Fruit fly (Drosophila melanogaster) whole organism, adult: ENCODE data around the gene Rab30.

Source experiments
- CG11617 ChIP-seq: fragments of 200-800 bp; sonication (Bioruptor generic); optimal IDR thresholded peaks from 2 replicates; lab custom pipeline; 2017; ENCODE audit warnings: mild to moderate bottlenecking, missing biosample characterization, missing genetic modification reagents, missing genetic modification characterization
- CG12768 ChIP-seq: fragments of 200-800 bp; sonication (Bioruptor generic); optimal IDR thresholded peaks from 2 replicates; lab custom pipeline; 2017; ENCODE audit warnings: missing biosample characterization, missing genetic modification characterization, mild to moderate bottlenecking, moderate library complexity, missing genetic modification reagents
- CG14711 ChIP-seq: fragments of 200-800 bp; sonication (Bioruptor generic); optimal IDR thresholded peaks from 2 replicates; lab custom pipeline; 2018; ENCODE audit warnings: missing biosample characterization, mild to moderate bottlenecking, missing genetic modification characterization, moderate library complexity
- CG1620 ChIP-seq: fragments of 200-800 bp; sonication (Bioruptor generic); optimal IDR thresholded peaks from 2 replicates; lab custom pipeline; 2016; ENCODE audit warnings: missing biosample characterization, missing genetic modification characterization
- CG33017 ChIP-seq: fragments of 200-800 bp; sonication (Bioruptor generic); optimal IDR thresholded peaks from 2 replicates; lab custom pipeline; 2018; ENCODE audit warnings: missing biosample characterization, mild to moderate bottlenecking, missing genetic modification characterization, moderate library complexity
- CG5204 ChIP-seq: fragments of 200-800 bp; sonication (Bioruptor generic); optimal IDR thresholded peaks from 2 replicates; lab custom pipeline; 2016; ENCODE audit warnings: missing biosample characterization, missing genetic modification characterization
- CG7045 ChIP-seq: fragments of 200-800 bp; sonication (Bioruptor generic); optimal IDR thresholded peaks from 2 replicates; lab custom pipeline; 2017; ENCODE audit warnings: missing biosample characterization, mild to moderate bottlenecking, missing genetic modification characterization
- CG7101 ChIP-seq: fragments of 200-800 bp; sonication (Bioruptor generic); optimal IDR thresholded peaks from 2 replicates; lab custom pipeline; 2018; ENCODE audit warnings: missing biosample characterization, mild to moderate bottlenecking, missing genetic modification characterization, moderate library complexity
- Clk ChIP-seq: fragments of 200-800 bp; sonication (Bioruptor generic); optimal IDR thresholded peaks from 2 replicates; lab custom pipeline; 2017; ENCODE audit warnings: missing biosample characterization, missing genetic modification characterization
- Crg-1 ChIP-seq: fragments of 200-800 bp; sonication (Bioruptor generic); optimal IDR thresholded peaks from 2 replicates; lab custom pipeline; 2016; ENCODE audit warnings: missing biosample characterization, missing genetic modification characterization
- Hr96 ChIP-seq: fragments of 200-800 bp; sonication (Bioruptor generic); optimal IDR thresholded peaks from 2 replicates; lab custom pipeline; 2016; ENCODE audit warnings: missing biosample characterization, missing genetic modification characterization
- Mnt ChIP-seq: fragments of 200-800 bp; sonication (Bioruptor generic); optimal IDR thresholded peaks from 2 replicates; lab custom pipeline; 2016; ENCODE audit warnings: missing biosample characterization, mild to moderate bottlenecking, missing genetic modification characterization
- bab1 ChIP-seq: fragments of 200-800 bp; sonication (Bioruptor generic); optimal IDR thresholded peaks from 3 replicates; lab custom pipeline; 2019; ENCODE audit warnings: missing biosample characterization, mild to moderate bottlenecking, missing genetic modification characterization, moderate library complexity
- cic ChIP-seq: fragments of 200-800 bp; sonication (Bioruptor generic); optimal IDR thresholded peaks from 2 replicates; lab custom pipeline; 2017; ENCODE audit warnings: missing biosample characterization, mild to moderate bottlenecking, missing genetic modification characterization, moderate library complexity
- cnc ChIP-seq, 2 experiments: fragments of >200 bp; optimal IDR thresholded peaks; 2 replicates each; lab custom pipeline; 2017
- kay ChIP-seq: fragments of 200-800 bp; sonication (Bioruptor generic); peaks from one replicate; lab custom pipeline; 2016; ENCODE audit warnings: missing biosample characterization, missing genetic modification characterization, borderline replicate concordance
- ovo ChIP-seq: fragments of 200-800 bp; sonication (Bioruptor generic); optimal IDR thresholded peaks from 2 replicates; lab custom pipeline; 2016; ENCODE audit warnings: missing biosample characterization, missing genetic modification characterization
- pad ChIP-seq: fragments of 200-800 bp; sonication (Bioruptor generic); optimal IDR thresholded peaks from 3 replicates; lab custom pipeline; 2017; ENCODE audit warnings: missing biosample characterization, missing genetic modification characterization, mild to moderate bottlenecking, moderate library complexity, missing genetic modification reagents
- tj ChIP-seq: fragments of 200-800 bp; sonication (Bioruptor generic); optimal IDR thresholded peaks from 3 replicates; lab custom pipeline; 2017; ENCODE audit warnings: missing biosample characterization, mild to moderate bottlenecking, missing genetic modification characterization, moderate library complexity
- toe ChIP-seq: fragments of 200-800 bp; sonication (Bioruptor generic); optimal IDR thresholded peaks from 2 replicates; lab custom pipeline; 2016; ENCODE audit warnings: missing biosample characterization, missing genetic modification characterization

The Rab30 gene

DNA sequence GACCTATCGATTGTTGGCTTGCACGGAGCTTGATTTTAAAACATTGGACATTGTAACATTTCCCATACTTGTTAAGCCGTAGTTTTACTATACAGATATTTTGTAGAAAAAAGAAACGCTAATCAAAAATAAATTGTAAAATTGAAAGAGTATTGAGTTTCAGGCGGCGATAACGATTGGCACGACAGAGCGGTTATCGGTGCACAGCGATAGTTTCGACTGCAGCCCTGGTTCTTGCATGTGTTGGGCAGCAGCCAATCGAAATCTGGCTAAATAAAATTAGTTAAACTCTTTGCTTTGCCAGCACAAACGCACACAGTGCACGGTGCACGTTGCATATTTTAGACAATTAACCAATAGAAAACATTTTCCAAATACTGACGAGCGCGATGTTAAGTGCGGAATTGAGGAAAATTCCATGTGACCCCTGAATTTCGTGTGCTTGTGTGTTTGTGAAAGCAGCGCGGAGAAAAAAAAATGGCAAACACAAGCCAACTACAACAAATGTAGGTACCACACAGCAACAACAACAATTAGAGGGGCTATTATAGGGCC is 5.4 kb upstream of the Rab30 start, which contains the start of gene milt:
milt (plus strand) TSS at position 51 of the 555 bp plus-strand sequence.
- peak; percentile 48 for TF ChIP-seq cic (GFP tag; lab: Kevin White, UChicago)
- TF ChIP-seq tj (GFP tag; lab: Kevin White, UChicago) = peak; percentile 45
- peak; percentile 10 for TF ChIP-seq pad
- TF ChIP-seq Crg-1 (GFP tag; lab: Kevin White, UChicago) = no peak
- TF ChIP-seq bab1 = no peak
- no peak for TF ChIP-seq Clk
- TF ChIP-seq CG7045 = no peak
- no peak for TF ChIP-seq CG5204
- peak; percentile 8 for TF ChIP-seq CG12768 (GFP tag; lab: Kevin White, UChicago)
- TF ChIP-seq ovo (GFP tag; lab: Kevin White, UChicago) = no peak
- no peak for TF ChIP-seq toe (GFP tag; lab: Kevin White, UChicago)
- TF ChIP-seq CG7101 = peak; percentile 16
- TF ChIP-seq Mnt (GFP tag; lab: Kevin White, UChicago) = peak; percentile 94
- no peak for TF ChIP-seq CG33017 (tag; lab: Kevin White, UChicago)
- no peak for TF ChIP-seq CG14711 (tag; lab: Kevin White, UChicago)
- no peak for TF ChIP-seq CG1620 (GFP tag; lab: Kevin White, UChicago)
- TF ChIP-seq CG11617 (GFP tag; lab: Kevin White, UChicago) = peak; percentile 29
- peak; percentile 85 for TF ChIP-seq kay (GFP tag; lab: Kevin White, UChicago)
- TF ChIP-seq Hr96 (GFP tag; lab: Kevin White, UChicago) = no peak
- TF ChIP-seq cnc (optimal IDR thresholded peaks at IDR 0.05; lab: Kevin White, UChicago) = no peak

- TF ChIP-seq kay (GFP tag; lab: Kevin White, UChicago) (peak; percentile 84), CG5204 (no peak), pad (peak; percentile 14), cnc (optimal IDR thresholded peaks at IDR 0.05; lab: Kevin White, UChicago) (no peak), Crg-1 (GFP tag; lab: Kevin White, UChicago) (no peak), CG14711 (tag; lab: Kevin White, UChicago) (no peak), toe (GFP tag; lab: Kevin White, UChicago) (no peak), Mnt (GFP tag; lab: Kevin White, UChicago) (peak; percentile 73), ovo (GFP tag; lab: Kevin White, UChicago) (peak; percentile 3), CG1620 (GFP tag; lab: Kevin White, UChicago) (peak; percentile 62), tj (GFP tag; lab: Kevin White, UChicago) (peak; percentile 40), Clk (peak; percentile 33), CG7101 (peak; percentile 39), CG7045 (peak; percentile 54), Hr96 (GFP tag; lab: Kevin White, UChicago) (peak; percentile 45), CG12768 (GFP tag; lab: Kevin White, UChicago) (peak; percentile 41), CG33017 (tag; lab: Kevin White, UChicago) (peak; percentile 53), bab1 (peak; percentile 34), cic (GFP tag; lab: Kevin White, UChicago) (peak; percentile 79), CG11617 (GFP tag; lab: Kevin White, UChicago) (peak; percentile 64)
Measured at dm6 chr2L:7033100-7033675, 782 bp upstream of the Rab30 start.

DNA sequence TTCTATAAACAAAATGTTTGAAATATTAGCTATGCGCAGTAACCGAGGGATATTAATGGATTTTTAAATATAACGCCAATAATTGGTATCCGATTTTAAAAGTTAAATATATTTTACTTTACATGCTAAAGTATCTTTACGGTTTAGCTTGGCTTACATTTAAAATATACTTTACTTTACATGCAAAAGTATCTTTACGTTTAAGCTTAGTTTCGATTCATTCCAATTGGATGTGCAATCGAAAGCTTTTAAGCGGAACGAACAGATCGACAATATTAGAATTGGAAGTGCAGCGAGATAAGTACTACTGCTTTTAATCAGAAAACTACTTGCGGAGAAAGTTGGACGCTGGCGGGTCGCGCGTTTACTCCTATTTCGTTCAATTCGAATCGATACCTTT is 3.4 kb downstream of the Rab30 start:
- no peak for TF ChIP-seq bab1
- TF ChIP-seq cnc (optimal IDR thresholded peaks at IDR 0.05; lab: Kevin White, UChicago) = no peak
- no peak for TF ChIP-seq kay (GFP tag; lab: Kevin White, UChicago)
- TF ChIP-seq CG5204 = no peak
- TF ChIP-seq Hr96 (GFP tag; lab: Kevin White, UChicago) = no peak
- no peak for TF ChIP-seq Crg-1 (GFP tag; lab: Kevin White, UChicago)
- TF ChIP-seq CG1620 (GFP tag; lab: Kevin White, UChicago) = no peak
- TF ChIP-seq Clk = no peak
- no peak for TF ChIP-seq CG12768 (GFP tag; lab: Kevin White, UChicago)
- TF ChIP-seq cic (GFP tag; lab: Kevin White, UChicago) = no peak
- TF ChIP-seq CG7045 = no peak
- TF ChIP-seq CG14711 (tag; lab: Kevin White, UChicago) = no peak
- TF ChIP-seq toe (GFP tag; lab: Kevin White, UChicago) = no peak
- TF ChIP-seq CG33017 (tag; lab: Kevin White, UChicago) = no peak
- no peak for TF ChIP-seq tj (GFP tag; lab: Kevin White, UChicago)
- no peak for TF ChIP-seq CG11617 (GFP tag; lab: Kevin White, UChicago)
- TF ChIP-seq ovo (GFP tag; lab: Kevin White, UChicago) = no peak
- no peak for TF ChIP-seq CG7101
- no peak for TF ChIP-seq Mnt (GFP tag; lab: Kevin White, UChicago)
- TF ChIP-seq pad = no peak

- TF ChIP-seq cnc (optimal IDR thresholded peaks at IDR 0.05; lab: Kevin White, UChicago) (no peak), CG12768 (GFP tag; lab: Kevin White, UChicago) (peak; percentile 74), Hr96 (GFP tag; lab: Kevin White, UChicago) (no peak)
Measured at dm6 chr2L:7028440-7028839, 4.0 kb downstream of the Rab30 start.

DNA sequence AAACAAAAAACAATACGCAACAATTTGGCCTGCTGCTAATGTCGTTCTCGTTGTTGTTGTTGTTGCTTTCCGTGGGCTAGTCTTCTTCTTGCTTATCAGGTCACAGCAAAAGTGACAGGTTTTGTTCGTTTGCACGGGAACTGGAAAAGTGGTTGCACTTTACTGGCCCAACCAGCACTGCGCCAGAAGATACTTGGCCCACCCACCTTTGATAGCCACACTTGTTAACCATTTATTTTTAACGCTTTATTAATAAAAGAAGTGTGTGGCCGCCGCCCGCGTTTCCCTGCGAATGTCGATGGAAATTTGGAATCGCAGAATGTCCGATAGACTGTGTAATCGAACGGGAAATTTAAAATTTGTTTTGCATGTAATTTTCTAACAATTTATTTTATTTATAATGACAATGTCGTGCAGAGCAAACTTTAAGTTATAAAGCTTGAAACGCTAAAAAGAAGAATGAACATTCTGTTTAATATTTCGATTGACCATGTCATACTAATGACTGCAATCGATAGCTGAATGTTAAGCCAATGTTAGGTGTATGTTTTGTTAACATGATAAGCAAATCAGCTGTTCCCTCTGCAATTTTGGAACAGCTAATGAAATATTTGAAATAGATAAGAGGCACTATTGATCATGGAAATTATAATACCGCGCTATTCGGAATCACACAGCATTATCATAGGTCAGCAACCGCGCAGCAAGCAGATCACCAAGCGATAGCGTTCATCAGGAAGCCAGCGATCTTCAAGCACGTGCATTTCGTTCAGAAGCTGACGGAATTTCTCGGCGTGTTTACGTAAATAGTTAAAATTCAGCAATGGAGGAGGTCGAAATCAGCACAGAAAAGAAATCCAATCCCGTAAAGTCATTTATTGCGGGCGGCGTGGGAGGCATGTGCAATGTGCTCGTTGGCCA is 5.2 kb downstream of the Rab30 start, which contains the start of the genes CG31908 and MME1:
CG31908 (minus strand) TSS at position 402 of the 921 bp plus-strand sequence.
MME1 (plus strand) TSS at position 539 of the 921 bp plus-strand sequence.
- TF ChIP-seq Hr96 (GFP tag; lab: Kevin White, UChicago) = peak; percentile 45
- no peak for TF ChIP-seq pad
- peak; percentile 5 for TF ChIP-seq CG14711 (tag; lab: Kevin White, UChicago)
- peak; percentile 42 for TF ChIP-seq CG1620 (GFP tag; lab: Kevin White, UChicago)
- TF ChIP-seq CG7045 = peak; percentile 4
- no peak for TF ChIP-seq Crg-1 (GFP tag; lab: Kevin White, UChicago)
- TF ChIP-seq tj (GFP tag; lab: Kevin White, UChicago) = peak; percentile 45
- peak; percentile 20 for TF ChIP-seq CG12768 (GFP tag; lab: Kevin White, UChicago)
- peak; percentile 54 for TF ChIP-seq ovo (GFP tag; lab: Kevin White, UChicago)
- TF ChIP-seq Mnt (GFP tag; lab: Kevin White, UChicago) = peak; percentile 50
- no peak for TF ChIP-seq Clk
- TF ChIP-seq bab1 = peak; percentile 61
- TF ChIP-seq CG11617 (GFP tag; lab: Kevin White, UChicago) = peak; percentile 72
- peak; percentile 19 for TF ChIP-seq CG7101
